Worm (Caenorhabditis elegans) whole organism, L3 larva: ENCODE data around the gene F19D8.2.
A peak's percentile ranks its signal among the peaks of the same experiment; 100 is the strongest.

Experiments used
- R02D3.7 ChIP-seq: fragments of 150-350 bp; optimal IDR thresholded peaks from 2 replicates; lab custom pipeline; 2014; ENCODE audit warnings: missing biosample characterization, missing genetic modification characterization
- aly-2 ChIP-seq: fragments of 150-350 bp; optimal IDR thresholded peaks from 2 replicates; lab custom pipeline; 2014; ENCODE audit warnings: missing biosample characterization, missing genetic modification characterization
- ceh-9 ChIP-seq: sonication (generic microtip); optimal IDR thresholded peaks from 2 replicates; lab custom pipeline; 2018; ENCODE audit warnings: missing biosample characterization, missing genetic modification characterization
- daf-12 ChIP-seq: fragments of 150-350 bp; optimal IDR thresholded peaks from 2 replicates; lab custom pipeline; 2014; ENCODE audit warnings: missing biosample characterization, missing genetic modification reagents, missing genetic modification characterization
- egl-27 ChIP-seq: sonication (generic microtip); optimal IDR thresholded peaks from 4 replicates; lab custom pipeline; 2017; ENCODE audit warnings: missing biosample characterization, missing genetic modification reagents, missing genetic modification characterization
- egl-5 ChIP-seq: fragments of 150-350 bp; optimal IDR thresholded peaks from 2 replicates; lab custom pipeline; 2017; ENCODE audit warnings: missing biosample characterization, missing genetic modification reagents, missing genetic modification characterization, inconsistent platforms
- elt-1 ChIP-seq: fragments of 150-350 bp; optimal IDR thresholded peaks from 2 replicates; lab custom pipeline; 2014; ENCODE audit warnings: missing biosample characterization, missing genetic modification characterization
- elt-3 ChIP-seq, 3 experiments: fragments of 150-350 bp in 1 of 3; sonication (generic microtip) in 2 of 3; optimal IDR thresholded peaks; 2 replicates in 2 of 3; 4 replicates in 1 of 3; lab custom pipeline; 2014 to 2017; ENCODE audit warnings: missing biosample characterization in 3 of 3, missing genetic modification characterization in 3 of 3
- eor-1 ChIP-seq, 2 experiments: fragments of 150-350 bp; optimal IDR thresholded peaks; 2 replicates each; lab custom pipeline; 2014 to 2018; ENCODE audit warnings: missing biosample characterization in 2 of 2, missing genetic modification characterization in 2 of 2
- fkh-10 ChIP-seq: sonication (generic microtip); optimal IDR thresholded peaks from 2 replicates; lab custom pipeline; 2017; ENCODE audit warnings: missing biosample characterization, missing genetic modification reagents, missing genetic modification characterization
- fkh-2 ChIP-seq: fragments of 150-350 bp; optimal IDR thresholded peaks from 2 replicates; lab custom pipeline; 2014; ENCODE audit warnings: missing biosample characterization, missing genetic modification reagents, missing genetic modification characterization
- fos-1 ChIP-seq: fragments of 150-350 bp; optimal IDR thresholded peaks from 2 replicates; lab custom pipeline; 2014; ENCODE audit warnings: missing biosample characterization, missing genetic modification characterization
- hmg-11 ChIP-seq: sonication (generic microtip); optimal IDR thresholded peaks from 2 replicates; lab custom pipeline; 2016; ENCODE audit warnings: missing genetic modification characterization, missing compliant biosample characterization
- lin-15B ChIP-seq: fragments of 150-350 bp; optimal IDR thresholded peaks from 2 replicates; lab custom pipeline; 2014; ENCODE audit warnings: missing biosample characterization, missing genetic modification characterization
- lin-39 ChIP-seq: fragments of 150-350 bp; optimal IDR thresholded peaks from 2 replicates; lab custom pipeline; 2018; ENCODE audit warnings: missing biosample characterization, missing genetic modification reagents, missing genetic modification characterization
- lsy-12 ChIP-seq: sonication (generic microtip); optimal IDR thresholded peaks from 2 replicates; lab custom pipeline; 2016; ENCODE audit warnings: mild to moderate bottlenecking, missing genetic modification characterization, missing compliant biosample characterization
- mdl-1 ChIP-seq: fragments of 150-350 bp; optimal IDR thresholded peaks from 2 replicates; lab custom pipeline; 2014; ENCODE audit warnings: missing biosample characterization, missing genetic modification characterization
- nfya-1 ChIP-seq: sonication (generic microtip); optimal IDR thresholded peaks from 2 replicates; lab custom pipeline; 2017; ENCODE audit warnings: missing genetic modification characterization, mild to moderate bottlenecking, missing compliant biosample characterization, antibody characterized with exemption, moderate library complexity; ENCODE audit not compliant: insufficient read depth
- nhr-11 ChIP-seq: fragments of 150-350 bp; optimal IDR thresholded peaks from 2 replicates; lab custom pipeline; 2014; ENCODE audit warnings: missing biosample characterization, missing genetic modification characterization
- nhr-12 ChIP-seq: fragments of 150-350 bp; optimal IDR thresholded peaks from 2 replicates; lab custom pipeline; 2014; ENCODE audit warnings: missing biosample characterization, missing genetic modification characterization
- nhr-23 ChIP-seq: fragments of 150-350 bp; optimal IDR thresholded peaks from 2 replicates; lab custom pipeline; 2014; ENCODE audit warnings: missing biosample characterization, missing genetic modification reagents, missing genetic modification characterization
- nhr-237 ChIP-seq: fragments of 150-350 bp; optimal IDR thresholded peaks from 2 replicates; lab custom pipeline; 2014; ENCODE audit warnings: missing biosample characterization, missing genetic modification characterization
- nhr-25 ChIP-seq: sonication (generic microtip); optimal IDR thresholded peaks from 2 replicates; lab custom pipeline; 2017; ENCODE audit warnings: missing biosample characterization, missing genetic modification characterization
- nhr-28 ChIP-seq: fragments of 150-350 bp; optimal IDR thresholded peaks from 2 replicates; lab custom pipeline; 2014; ENCODE audit warnings: missing biosample characterization, missing genetic modification characterization
- nhr-43 ChIP-seq: sonication (generic microtip); optimal IDR thresholded peaks from 2 replicates; lab custom pipeline; 2016; ENCODE audit warnings: mild to moderate bottlenecking, missing genetic modification characterization, missing compliant biosample characterization; ENCODE audit not compliant: poor library complexity, severe bottlenecking
- nhr-67 ChIP-seq: fragments of 150-350 bp; optimal IDR thresholded peaks from 2 replicates; lab custom pipeline; 2014; ENCODE audit warnings: missing biosample characterization, missing genetic modification characterization
- nhr-76 ChIP-seq: fragments of 150-350 bp; sonication (generic microtip); optimal IDR thresholded peaks from 5 replicates; lab custom pipeline; 2014; ENCODE audit warnings: missing biosample characterization, missing genetic modification characterization
- nhr-77 ChIP-seq: fragments of 150-350 bp; optimal IDR thresholded peaks from 2 replicates; lab custom pipeline; 2014; ENCODE audit warnings: missing biosample characterization, missing genetic modification characterization
- pha-4 ChIP-seq: fragments of 150-350 bp; optimal IDR thresholded peaks from 2 replicates; lab custom pipeline; 2014; ENCODE audit warnings: missing biosample characterization, missing genetic modification reagents, missing genetic modification characterization
- pqm-1 ChIP-seq: fragments of 150-350 bp; optimal IDR thresholded peaks from 2 replicates; lab custom pipeline; 2017; ENCODE audit warnings: missing biosample characterization, missing genetic modification characterization, inconsistent platforms
- sea-2 ChIP-seq: fragments of 150-350 bp; sonication (generic microtip); optimal IDR thresholded peaks from 4 replicates; lab custom pipeline; 2014; ENCODE audit warnings: missing biosample characterization, missing genetic modification reagents, missing genetic modification characterization
- snpc-4 ChIP-seq: fragments of 150-350 bp; optimal IDR thresholded peaks from 2 replicates; lab custom pipeline; 2014; ENCODE audit warnings: missing biosample characterization, missing genetic modification characterization
- tbx-2 ChIP-seq: sonication (generic microtip); optimal IDR thresholded peaks from 2 replicates; lab custom pipeline; 2016; ENCODE audit warnings: mild to moderate bottlenecking, missing genetic modification characterization, missing compliant biosample characterization
- unc-39 ChIP-seq: sonication (generic microtip); optimal IDR thresholded peaks from 4 replicates; lab custom pipeline; 2017; ENCODE audit warnings: missing biosample characterization, missing genetic modification characterization
- unc-62 ChIP-seq: fragments of 150-350 bp; sonication (generic microtip); optimal IDR thresholded peaks from 4 replicates; lab custom pipeline; 2014; ENCODE audit warnings: missing biosample characterization, missing genetic modification reagents, missing genetic modification characterization
- zag-1 ChIP-seq: fragments of 150-350 bp; optimal IDR thresholded peaks from 2 replicates; lab custom pipeline; 2014; ENCODE audit warnings: missing biosample characterization, missing genetic modification characterization
- ztf-11 ChIP-seq: fragments of 150-350 bp; optimal IDR thresholded peaks from 2 replicates; lab custom pipeline; 2014; ENCODE audit warnings: missing biosample characterization, missing genetic modification characterization
- ztf-4 ChIP-seq: fragments of 150-350 bp; optimal IDR thresholded peaks from 2 replicates; lab custom pipeline; 2014; ENCODE audit warnings: missing biosample characterization, missing genetic modification characterization

The F19D8.2 gene

ce11 chrX:13838019-13838418 lies 3.8 kb downstream of the F19D8.2 start:
- TF ChIP-seq nfya-1 (tag; lab: Kevin White, UChicago), result no peak
- no peak for TF ChIP-seq nhr-237 (tag; lab: Kevin White, UChicago)
- no peak for TF ChIP-seq nhr-76 (tag; lab: Kevin White, UChicago)
- TF ChIP-seq zag-1, result no peak
- TF ChIP-seq egl-5 (tag; lab: Kevin White, UChicago), result no peak
- no peak for TF ChIP-seq unc-39 (tag; lab: Kevin White, UChicago)
- TF ChIP-seq lsy-12 (tag; lab: Kevin White, UChicago), result no peak

ce11 chrX:13840336-13840735 lies 6.1 kb downstream of the F19D8.2 start:
- TF ChIP-seq nhr-23 (tag; lab: Kevin White, UChicago) (no peak), nhr-11 (tag; lab: Kevin White, UChicago) (no peak), sea-2 (no peak), ceh-9 (tag; lab: Kevin White, UChicago) (no peak), ztf-4 (tag; lab: Kevin White, UChicago) (no peak), nhr-43 (no peak), nhr-77 (tag; lab: Kevin White, UChicago) (no peak), pha-4 (tag; lab: Kevin White, UChicago) (no peak), elt-3 (tag; optimal IDR thresholded peaks at IDR 0.05; lab: Kevin White, UChicago) (no peak), fkh-10 (GFP tag; lab: Kevin White, UChicago) (no peak)

- TF ChIP-seq nhr-43, result no peak
- peak; percentile 5 for TF ChIP-seq lin-39
- no peak for TF ChIP-seq eor-1 (tag; optimal IDR thresholded peaks at IDR 0.05; lab: Kevin White, UChicago)
- TF ChIP-seq lin-15B (tag; lab: Kevin White, UChicago), result no peak
- TF ChIP-seq elt-1, result no peak
- peak; percentile 42 for TF ChIP-seq tbx-2
- TF ChIP-seq unc-62 (GFP tag; lab: Kevin White, UChicago), result no peak
- no peak for TF ChIP-seq ztf-11 (tag; lab: Kevin White, UChicago)
Observed at ce11 chrX:13841277-13841676, 7.0 kb downstream of the F19D8.2 start, which contains the start of gene M03B6.1. Gene M03B6.1 (plus strand): TSS chrX:13841610.

ce11 chrX:13843676-13844075 lies 9.4 kb downstream of the F19D8.2 start, which contains the start of gene M03B6.5:
Gene M03B6.5 (plus strand): TSS chrX:13843976.
- TF ChIP-seq nhr-67 (no peak), ztf-4 (tag; lab: Kevin White, UChicago) (no peak), nhr-28 (tag; lab: Kevin White, UChicago) (no peak), unc-62 (GFP tag; lab: Kevin White, UChicago) (no peak), aly-2 (tag; lab: Kevin White, UChicago) (no peak), unc-39 (tag; lab: Kevin White, UChicago) (no peak), lsy-12 (tag; lab: Kevin White, UChicago) (no peak), snpc-4 (tag; lab: Kevin White, UChicago) (no peak), fos-1 (tag; lab: Kevin White, UChicago) (no peak), egl-27 (tag; lab: Kevin White, UChicago) (no peak), daf-12 (tag; lab: Kevin White, UChicago) (no peak), mdl-1 (no peak), nhr-25 (no peak), R02D3.7 (no peak), zag-1 (no peak), elt-3 (tag; optimal IDR thresholded peaks at IDR 0.05; lab: Kevin White, UChicago) (no peak), pqm-1 (tag; lab: Kevin White, UChicago) (no peak), nhr-12 (tag; lab: Kevin White, UChicago) (no peak), fkh-2 (no peak), sea-2 (no peak)

ce11 chrX:13846024-13846423 lies 11.8 kb downstream of the F19D8.2 start:
- TF ChIP-seq lin-39 (peak; percentile 1), hmg-11 (tag; lab: Kevin White, UChicago) (no peak)
